Worm (Caenorhabditis elegans) whole organism, mixed stage, embryonic: ENCODE measurements around the gene W08G11.5.
"Not testable (repeated sequence)": the region's sequence is repeated elsewhere in the genome, so short reads cannot be mapped to it uniquely, and the experiment has no call there.

ENCODE experiments used
- M03D4.4 ChIP-seq: sonication (generic microtip); optimal IDR thresholded peaks from 2 replicates; lab custom pipeline; 2017; ENCODE audit warnings: mild to moderate bottlenecking, missing genetic modification characterization, missing compliant biosample characterization
- bed-3 ChIP-seq: fragments of 200-800 bp; sonication (Bioruptor generic); optimal IDR thresholded peaks from 3 replicates; lab custom pipeline; 2018; ENCODE audit warnings: mild to moderate bottlenecking, missing genetic modification characterization, moderate library complexity, missing compliant biosample characterization
- blmp-1 ChIP-seq: fragments of 150-350 bp; optimal IDR thresholded peaks from 2 replicates; lab custom pipeline; 2014; ENCODE audit warnings: missing biosample characterization, missing genetic modification characterization
- ceh-39 ChIP-seq: fragments of 150-350 bp; optimal IDR thresholded peaks from 2 replicates; lab custom pipeline; 2014; ENCODE audit warnings: missing biosample characterization, missing genetic modification characterization
- ceh-43 ChIP-seq: fragments of 200-800 bp; sonication (Bioruptor generic); optimal IDR thresholded peaks from 2 replicates; lab custom pipeline; 2018; ENCODE audit warnings: mild to moderate bottlenecking, missing genetic modification characterization, moderate library complexity, missing compliant biosample characterization
- ceh-83 ChIP-seq: fragments of 200-800 bp; sonication (Bioruptor generic); optimal IDR thresholded peaks from 2 replicates; lab custom pipeline; 2018; ENCODE audit warnings: mild to moderate bottlenecking, missing genetic modification characterization, missing compliant biosample characterization
- ces-1 ChIP-seq: fragments of 150-350 bp; optimal IDR thresholded peaks from 2 replicates; lab custom pipeline; 2014; ENCODE audit warnings: missing biosample characterization, missing genetic modification reagents, missing genetic modification characterization
- cnd-1 ChIP-seq: fragments of 200-800 bp; sonication (Bioruptor generic); optimal IDR thresholded peaks from 2 replicates; lab custom pipeline; 2018; ENCODE audit warnings: mild to moderate bottlenecking, missing genetic modification characterization, missing compliant biosample characterization
- drap-1 ChIP-seq: fragments of 200-800 bp; sonication (Bioruptor generic); optimal IDR thresholded peaks from 3 replicates; lab custom pipeline; 2018; ENCODE audit warnings: mild to moderate bottlenecking, missing genetic modification characterization, missing compliant biosample characterization
- elt-1 ChIP-seq: sonication (generic microtip); optimal IDR thresholded peaks from 2 replicates; lab custom pipeline; 2017; ENCODE audit warnings: missing genetic modification characterization, mild to moderate bottlenecking, missing compliant biosample characterization, antibody characterized with exemption, moderate library complexity, borderline replicate concordance; ENCODE audit not compliant: insufficient read depth
- elt-3 ChIP-seq: fragments of 150-350 bp; optimal IDR thresholded peaks from 2 replicates; lab custom pipeline; 2014; ENCODE audit warnings: missing biosample characterization, missing genetic modification characterization
- flh-1 ChIP-seq: fragments of 200-800 bp; sonication (Bioruptor generic); optimal IDR thresholded peaks from 2 replicates; lab custom pipeline; 2018; ENCODE audit warnings: mild to moderate bottlenecking, missing genetic modification characterization, moderate library complexity, missing compliant biosample characterization
- ham-2 ChIP-seq: fragments of 200-800 bp; sonication (Bioruptor generic); optimal IDR thresholded peaks from 2 replicates; lab custom pipeline; 2018; ENCODE audit warnings: mild to moderate bottlenecking, missing genetic modification characterization, missing compliant biosample characterization
- hlh-1 ChIP-seq: fragments of 150-350 bp; optimal IDR thresholded peaks from 2 replicates; lab custom pipeline; 2014; ENCODE audit warnings: missing biosample characterization, missing genetic modification reagents, missing genetic modification characterization
- lin-13 ChIP-seq: fragments of 150-350 bp; optimal IDR thresholded peaks from 2 replicates; lab custom pipeline; 2014; ENCODE audit warnings: missing biosample characterization, missing genetic modification characterization
- lin-32 ChIP-seq: fragments of 200-800 bp; sonication (Bioruptor generic); optimal IDR thresholded peaks from 2 replicates; lab custom pipeline; 2018; ENCODE audit warnings: mild to moderate bottlenecking, missing genetic modification characterization, missing compliant biosample characterization
- mep-1 ChIP-seq: fragments of 150-350 bp; optimal IDR thresholded peaks from 2 replicates; lab custom pipeline; 2017; ENCODE audit warnings: missing biosample characterization, missing genetic modification reagents, missing genetic modification characterization, inconsistent platforms
- mls-2 ChIP-seq: sonication (generic microtip); optimal IDR thresholded peaks from 2 replicates; lab custom pipeline; 2016; ENCODE audit warnings: mild to moderate bottlenecking, missing genetic modification characterization, moderate library complexity, missing compliant biosample characterization
- nhr-12 ChIP-seq: fragments of 150-350 bp; optimal IDR thresholded peaks from 2 replicates; lab custom pipeline; 2014; ENCODE audit warnings: missing biosample characterization, missing genetic modification characterization
- nhr-28 ChIP-seq: fragments of 150-350 bp; optimal IDR thresholded peaks from 2 replicates; lab custom pipeline; 2014; ENCODE audit warnings: missing biosample characterization, missing genetic modification characterization
- nhr-76 ChIP-seq: sonication (generic microtip); optimal IDR thresholded peaks from 2 replicates; lab custom pipeline; 2017; ENCODE audit warnings: missing biosample characterization, missing genetic modification characterization
- pha-4 ChIP-seq: fragments of 150-350 bp; optimal IDR thresholded peaks from 2 replicates; lab custom pipeline; 2018; ENCODE audit warnings: missing biosample characterization, missing genetic modification reagents, missing genetic modification characterization
- sem-2 ChIP-seq: fragments of 200-800 bp; sonication (Bioruptor generic); optimal IDR thresholded peaks from 2 replicates; lab custom pipeline; 2018; ENCODE audit warnings: mild to moderate bottlenecking, missing genetic modification characterization, missing compliant biosample characterization
- snpc-4 ChIP-seq: fragments of 150-350 bp; optimal IDR thresholded peaks from 2 replicates; lab custom pipeline; 2014; ENCODE audit warnings: missing biosample characterization, missing genetic modification characterization
- sptf-1 ChIP-seq: sonication (generic microtip); optimal IDR thresholded peaks from 2 replicates; lab custom pipeline; 2017; ENCODE audit warnings: mild to moderate bottlenecking, missing genetic modification characterization, moderate library complexity, missing compliant biosample characterization
- tbx-8 ChIP-seq: fragments of 200-800 bp; sonication (Bioruptor generic); optimal IDR thresholded peaks from 2 replicates; lab custom pipeline; 2018; ENCODE audit warnings: mild to moderate bottlenecking, missing genetic modification characterization, moderate library complexity, missing compliant biosample characterization
- unc-120 ChIP-seq: sonication (generic microtip); optimal IDR thresholded peaks from 2 replicates; lab custom pipeline; 2017; ENCODE audit warnings: missing genetic modification characterization, missing compliant biosample characterization; ENCODE audit not compliant: poor library complexity, severe bottlenecking
- zip-8 ChIP-seq: fragments of 150-350 bp; optimal IDR thresholded peaks from 2 replicates; lab custom pipeline; 2014; ENCODE audit warnings: missing biosample characterization, missing genetic modification characterization
- ztf-11 ChIP-seq: fragments of 150-350 bp; optimal IDR thresholded peaks from 2 replicates; lab custom pipeline; 2014; ENCODE audit warnings: missing biosample characterization, missing genetic modification characterization

Gene W08G11.5

ce11 chrV:16383729-16384128 lies 37.4 kb upstream of the W08G11.5 start, which contains the start of gene F13A7.7:
Gene F13A7.7, minus strand, starts transcription at chrV:16383829.
- TF ChIP-seq blmp-1 (tag; lab: Kevin White, UChicago); lin-32 (GFP tag; lab: Kevin White, UChicago); ces-1 (GFP tag; lab: Kevin White, UChicago): not testable (repeated sequence)

ce11 chrV:16382949-16383348 lies 36.6 kb upstream of the W08G11.5 start:
- TF ChIP-seq lin-32 (GFP tag; lab: Kevin White, UChicago) (no peak), flh-1 (no peak), lin-13 (tag; lab: Kevin White, UChicago) (no peak), blmp-1 (tag; lab: Kevin White, UChicago) (no peak), mls-2 (no peak), ces-1 (GFP tag; lab: Kevin White, UChicago) (no peak), nhr-12 (tag; lab: Kevin White, UChicago) (no peak), drap-1 (GFP tag; lab: Kevin White, UChicago) (no peak), sptf-1 (tag; lab: Kevin White, UChicago) (no peak)

DNA sequence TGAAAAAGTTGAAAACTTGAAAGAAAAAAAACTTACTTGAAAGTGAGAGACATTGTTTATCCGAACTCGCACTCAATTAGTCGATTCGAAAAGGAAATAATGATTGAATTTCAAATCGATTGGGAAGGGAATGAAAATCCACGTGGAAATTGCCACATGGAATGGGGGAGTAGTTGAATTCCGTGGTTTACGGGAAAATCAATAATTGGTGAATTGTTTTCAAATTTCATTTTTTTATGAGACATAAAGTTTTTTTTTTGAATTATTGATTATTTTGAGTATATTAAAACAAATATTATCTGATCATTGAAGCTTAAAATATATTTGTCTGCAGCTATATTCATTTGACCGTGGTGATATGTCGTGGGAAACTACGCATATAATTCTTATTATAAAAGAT lies 31.5 kb upstream of the W08G11.5 start, which contains the start of gene F13A7.1:
TSS of gene F13A7.1 (minus strand) at position 101 of the 400 bp plus-strand sequence.
- TF ChIP-seq unc-120: no peak
- TF ChIP-seq lin-13 (tag; lab: Kevin White, UChicago): no peak
- TF ChIP-seq snpc-4 (tag; lab: Kevin White, UChicago): no peak
- no peak for TF ChIP-seq nhr-28 (tag; lab: Kevin White, UChicago)
- TF ChIP-seq sptf-1 (tag; lab: Kevin White, UChicago): no peak
- TF ChIP-seq ceh-39: no peak
- no peak for TF ChIP-seq bed-3
- TF ChIP-seq nhr-12 (tag; lab: Kevin White, UChicago): no peak
- no peak for TF ChIP-seq hlh-1 (tag; lab: Kevin White, UChicago)
- no peak for TF ChIP-seq elt-3 (tag; lab: Kevin White, UChicago)
- no peak for TF ChIP-seq nhr-76 (tag; lab: Kevin White, UChicago)
- TF ChIP-seq, all 35 proteins: peak for 0

DNA sequence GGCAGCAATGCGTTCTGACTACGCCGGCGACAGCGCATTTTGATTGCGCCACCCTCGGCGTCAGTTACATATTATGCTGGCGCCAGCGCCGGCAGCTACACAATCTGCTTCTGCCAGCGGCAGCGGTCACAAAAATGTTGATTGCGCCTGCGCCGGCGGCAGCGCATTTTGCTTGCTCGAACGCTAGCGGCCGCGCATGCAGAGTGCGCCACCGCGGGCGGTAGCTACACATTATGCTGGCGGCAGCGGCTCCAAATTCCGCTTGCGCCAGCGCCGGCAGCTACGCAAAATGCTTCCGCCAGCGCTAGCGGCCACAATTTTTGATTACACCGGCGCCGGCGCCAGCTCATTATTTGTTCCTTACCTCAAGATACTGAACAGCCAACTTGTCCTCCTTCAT lies 30.9 kb upstream of the W08G11.5 start:
- TF ChIP-seq snpc-4 (tag; lab: Kevin White, UChicago) (no peak), hlh-1 (tag; lab: Kevin White, UChicago) (no peak), ztf-11 (no peak), ces-1 (GFP tag; lab: Kevin White, UChicago) (no peak), mep-1 (tag; lab: Kevin White, UChicago) (no peak), bed-3 (no peak), M03D4.4 (no peak), nhr-12 (tag; lab: Kevin White, UChicago) (no peak), lin-32 (GFP tag; lab: Kevin White, UChicago) (no peak), elt-3 (tag; lab: Kevin White, UChicago) (no peak), flh-1 (no peak), ceh-43 (GFP tag; lab: Kevin White, UChicago) (no peak), zip-8 (no peak), ham-2 (no peak), lin-13 (tag; lab: Kevin White, UChicago) (no peak), unc-120 (no peak), mls-2 (no peak), ceh-39 (no peak)

- TF ChIP-seq elt-1 (tag; lab: Kevin White, UChicago) (no peak), lin-32 (GFP tag; lab: Kevin White, UChicago) (no peak), sem-2 (GFP tag; lab: Kevin White, UChicago) (no peak), cnd-1 (no peak), blmp-1 (tag; lab: Kevin White, UChicago) (no peak), tbx-8 (GFP tag; lab: Kevin White, UChicago) (no peak), pha-4 (no peak), ztf-11 (no peak), hlh-1 (tag; lab: Kevin White, UChicago) (no peak), sptf-1 (tag; lab: Kevin White, UChicago) (no peak), ceh-83 (GFP tag; lab: Kevin White, UChicago) (no peak)
- TF ChIP-seq, all 35 proteins: peak for 0
These were observed 30.2 kb upstream of the W08G11.5 start for ce11 chrV:16376430-16376948.
